Worm (Caenorhabditis elegans) whole organism, L1 larva: ENCODE results near the gene nhr-27.

Experiments used
- C34B4.2 ChIP-seq: sonication (generic microtip); optimal IDR thresholded peaks from 2 replicates; lab custom pipeline; 2017; ENCODE audit warnings: mild to moderate bottlenecking, missing genetic modification characterization, missing compliant biosample characterization
- F16B12.6 ChIP-seq: fragments of 150-350 bp; optimal IDR thresholded peaks from 2 replicates; lab custom pipeline; 2014; ENCODE audit warnings: missing biosample characterization, missing genetic modification characterization
- aha-1 ChIP-seq: fragments of 150-350 bp; optimal IDR thresholded peaks from 2 replicates; lab custom pipeline; 2014; ENCODE audit warnings: missing biosample characterization, missing genetic modification characterization
- aly-2 ChIP-seq: fragments of 150-350 bp; optimal IDR thresholded peaks from 2 replicates; lab custom pipeline; 2014; ENCODE audit warnings: missing biosample characterization, missing genetic modification characterization
- blmp-1 ChIP-seq: fragments of 150-350 bp; optimal IDR thresholded peaks from 2 replicates; lab custom pipeline; 2014; ENCODE audit warnings: missing biosample characterization, missing genetic modification characterization
- ceh-8 ChIP-seq: fragments of 200-800 bp; sonication (Bioruptor generic); optimal IDR thresholded peaks from 2 replicates; lab custom pipeline; 2018; ENCODE audit warnings: mild to moderate bottlenecking, missing genetic modification characterization, moderate library complexity, missing compliant biosample characterization
- ceh-90 ChIP-seq: sonication (generic microtip); optimal IDR thresholded peaks from 2 replicates; lab custom pipeline; 2016; ENCODE audit warnings: missing genetic modification characterization, missing compliant biosample characterization
- ces-1 ChIP-seq: fragments of 150-350 bp; optimal IDR thresholded peaks from 2 replicates; lab custom pipeline; 2014; ENCODE audit warnings: missing biosample characterization, missing genetic modification reagents, missing genetic modification characterization
- dpl-1 ChIP-seq, 3 experiments: fragments of 150-350 bp in 2 of 3; sonication (generic microtip) in 1 of 3; optimal IDR thresholded peaks; 2 replicates each; lab custom pipeline; 2014 to 2017; ENCODE audit warnings: missing biosample characterization in 3 of 3, missing genetic modification characterization in 3 of 3, missing genetic modification reagents in 3 of 3
- efl-1 ChIP-seq, 4 experiments: fragments of 150-350 bp; optimal IDR thresholded peaks in 3 of 4; peaks in 1 of 4; 1 replicate in 1 of 4; 2 replicates in 3 of 4; lab custom pipeline; 2014; ENCODE audit warnings: missing biosample characterization in 2 of 4, missing genetic modification characterization in 2 of 4, missing genetic modification reagents in 2 of 4
- efl-3 ChIP-seq: fragments of 200-800 bp; sonication (Bioruptor generic); optimal IDR thresholded peaks from 2 replicates; lab custom pipeline; 2018; ENCODE audit warnings: mild to moderate bottlenecking, missing genetic modification characterization, missing compliant biosample characterization
- egl-13 ChIP-seq: sonication (generic microtip); optimal IDR thresholded peaks from 2 replicates; lab custom pipeline; 2016; ENCODE audit warnings: missing genotype, missing genetic modification reagents, missing genetic modification characterization, missing compliant biosample characterization
- egl-27 ChIP-seq, 2 experiments: fragments of 150-350 bp in 1 of 2; sonication (generic microtip); optimal IDR thresholded peaks; 3 replicates each; lab custom pipeline; 2017 to 2018; ENCODE audit warnings: missing biosample characterization in 2 of 2, missing genetic modification characterization in 2 of 2, missing genetic modification reagents in 2 of 2
- elt-2 ChIP-seq: sonication (generic microtip); optimal IDR thresholded peaks from 2 replicates; lab custom pipeline; 2016; ENCODE audit warnings: missing genetic modification characterization, mild to moderate bottlenecking, inconsistent platforms, missing compliant biosample characterization, missing genetic modification reagents
- ets-5 ChIP-seq: fragments of 200-800 bp; sonication (Bioruptor generic); IDR thresholded peaks from 2 replicates; pipeline ENCODE4 v1.3.6; 2022; ENCODE audit warnings: missing genetic modification characterization, missing compliant biosample characterization
- fkh-10 ChIP-seq: sonication (generic microtip); optimal IDR thresholded peaks from 2 replicates; lab custom pipeline; 2017; ENCODE audit warnings: missing biosample characterization, missing genetic modification reagents, missing genetic modification characterization
- fkh-4 ChIP-seq: sonication (generic microtip); optimal IDR thresholded peaks from 2 replicates; lab custom pipeline; 2016; ENCODE audit warnings: missing compliant biosample characterization, missing genetic modification characterization, borderline replicate concordance
- fkh-8 ChIP-seq: sonication (generic microtip); optimal IDR thresholded peaks from 2 replicates; lab custom pipeline; 2016; ENCODE audit warnings: mild to moderate bottlenecking, missing genetic modification characterization, missing compliant biosample characterization
- grh-1 ChIP-seq: fragments of 200-800 bp; sonication (Bioruptor generic); IDR thresholded peaks from 2 replicates; pipeline ENCODE4 v1.3.6; 2022; ENCODE audit warnings: missing genetic modification reagents, missing genetic modification characterization, missing compliant biosample characterization
- hlh-17 ChIP-seq: fragments of 200-800 bp; sonication (Bioruptor generic); optimal IDR thresholded peaks from 2 replicates; lab custom pipeline; 2018; ENCODE audit warnings: missing genetic modification characterization, mild to moderate bottlenecking, missing compliant biosample characterization, moderate library complexity, borderline replicate concordance
- hlh-4 ChIP-seq: sonication (generic microtip); optimal IDR thresholded peaks from 2 replicates; lab custom pipeline; 2016; ENCODE audit warnings: mild to moderate bottlenecking, missing genetic modification characterization, missing compliant biosample characterization
- hpl-2 ChIP-seq: fragments of 150-350 bp; optimal IDR thresholded peaks from 2 replicates; lab custom pipeline; 2014; ENCODE audit warnings: missing biosample characterization, missing genetic modification reagents, missing genetic modification characterization
- irx-1 ChIP-seq: sonication (generic microtip); optimal IDR thresholded peaks from 2 replicates; lab custom pipeline; 2016; ENCODE audit warnings: missing genetic modification characterization, missing compliant biosample characterization
- isw-1 ChIP-seq: fragments of 200-800 bp; sonication (Bioruptor generic); IDR thresholded peaks from 2 replicates; pipeline ENCODE4 v1.3.6; 2022; ENCODE audit warnings: missing genetic modification characterization, missing compliant biosample characterization
- lin-15B ChIP-seq: fragments of 150-350 bp; sonication (generic microtip); optimal IDR thresholded peaks from 3 replicates; lab custom pipeline; 2014; ENCODE audit warnings: missing biosample characterization, missing genetic modification characterization
- lin-35 ChIP-seq, 2 experiments: fragments of 150-350 bp; optimal IDR thresholded peaks; 2 replicates each; lab custom pipeline; 2014; ENCODE audit warnings: missing biosample characterization in 2 of 2, missing genetic modification characterization in 2 of 2, missing genetic modification reagents in 2 of 2
- lsy-2 ChIP-seq, 2 experiments: fragments of 150-350 bp; optimal IDR thresholded peaks; 2 replicates each; lab custom pipeline; 2014; ENCODE audit warnings: missing biosample characterization in 2 of 2, missing genetic modification characterization in 2 of 2
- mab-9 ChIP-seq: fragments of 200-800 bp; sonication (Bioruptor generic); IDR thresholded peaks from 2 replicates; pipeline ENCODE4 v1.3.6; 2022; ENCODE audit warnings: missing genetic modification reagents, missing genetic modification characterization, missing compliant biosample characterization
- mef-2 ChIP-seq: fragments of 150-350 bp; optimal IDR thresholded peaks from 2 replicates; lab custom pipeline; 2014; ENCODE audit warnings: missing biosample characterization, missing genetic modification characterization
- mep-1 ChIP-seq: fragments of 150-350 bp; optimal IDR thresholded peaks from 2 replicates; lab custom pipeline; 2014; ENCODE audit warnings: missing biosample characterization, missing genetic modification characterization
- nhr-11 ChIP-seq: fragments of 150-350 bp; optimal IDR thresholded peaks from 2 replicates; lab custom pipeline; 2014; ENCODE audit warnings: missing biosample characterization, missing genetic modification characterization
- nhr-20 ChIP-seq: sonication (generic microtip); optimal IDR thresholded peaks from 2 replicates; lab custom pipeline; 2016; ENCODE audit warnings: mild to moderate bottlenecking, missing genetic modification characterization, missing compliant biosample characterization
- nhr-237 ChIP-seq: fragments of 150-350 bp; optimal IDR thresholded peaks from 2 replicates; lab custom pipeline; 2014; ENCODE audit warnings: missing biosample characterization, missing genetic modification characterization
- nhr-28 ChIP-seq: fragments of 150-350 bp; optimal IDR thresholded peaks from 2 replicates; lab custom pipeline; 2014; ENCODE audit warnings: missing biosample characterization, missing genetic modification characterization
- nhr-71 ChIP-seq: sonication (generic microtip); optimal IDR thresholded peaks from 2 replicates; lab custom pipeline; 2016; ENCODE audit warnings: mild to moderate bottlenecking, missing genetic modification characterization, moderate library complexity, missing compliant biosample characterization
- nhr-77 ChIP-seq: fragments of 150-350 bp; optimal IDR thresholded peaks from 2 replicates; lab custom pipeline; 2014; ENCODE audit warnings: missing biosample characterization, missing genetic modification characterization
- nhr-84 ChIP-seq: sonication (generic microtip); optimal IDR thresholded peaks from 2 replicates; lab custom pipeline; 2017; ENCODE audit warnings: missing biosample characterization, missing genetic modification characterization
- snpc-4 ChIP-seq: fragments of 150-350 bp; optimal IDR thresholded peaks from 2 replicates; lab custom pipeline; 2014; ENCODE audit warnings: missing biosample characterization, missing genetic modification characterization
- sox-4 ChIP-seq: sonication (generic microtip); optimal IDR thresholded peaks from 2 replicates; lab custom pipeline; 2016; ENCODE audit warnings: missing genetic modification characterization, missing compliant biosample characterization
- sptf-1 ChIP-seq: fragments of 150-350 bp; optimal IDR thresholded peaks from 2 replicates; lab custom pipeline; 2014; ENCODE audit warnings: missing biosample characterization, missing genetic modification characterization
- swsn-7 ChIP-seq: sonication (generic microtip); optimal IDR thresholded peaks from 2 replicates; lab custom pipeline; 2016; ENCODE audit warnings: missing genetic modification characterization, missing compliant biosample characterization
- tlp-1 ChIP-seq: fragments of 150-350 bp; optimal IDR thresholded peaks from 2 replicates; lab custom pipeline; 2014; ENCODE audit warnings: missing biosample characterization, missing genetic modification characterization
- unc-30 ChIP-seq: sonication (generic microtip); optimal IDR thresholded peaks from 2 replicates; lab custom pipeline; 2017; ENCODE audit warnings: missing biosample characterization, missing genetic modification characterization
- unc-62 ChIP-seq: fragments of 150-350 bp; optimal IDR thresholded peaks from 2 replicates; lab custom pipeline; 2014; ENCODE audit warnings: missing biosample characterization, missing genetic modification reagents, missing genetic modification characterization
- vab-15 ChIP-seq: sonication (generic microtip); optimal IDR thresholded peaks from 2 replicates; lab custom pipeline; 2017; ENCODE audit warnings: missing genotype, mild to moderate bottlenecking, missing genetic modification characterization, missing compliant biosample characterization
- xbp-1 ChIP-seq: sonication (generic microtip); optimal IDR thresholded peaks from 2 replicates; lab custom pipeline; 2016; ENCODE audit warnings: missing genetic modification characterization, missing compliant biosample characterization
- zag-1 ChIP-seq: fragments of 150-350 bp; optimal IDR thresholded peaks from 2 replicates; lab custom pipeline; 2014; ENCODE audit warnings: missing biosample characterization, missing genetic modification characterization
- zip-4 ChIP-seq: fragments of 200-800 bp; sonication (Bioruptor generic); optimal IDR thresholded peaks from 2 replicates; lab custom pipeline; 2018; ENCODE audit warnings: mild to moderate bottlenecking, missing genetic modification characterization, moderate library complexity, missing compliant biosample characterization
- ztf-11 ChIP-seq, 2 experiments: sonication (generic microtip); optimal IDR thresholded peaks; 2 replicates each; lab custom pipeline; 2016 to 2017; ENCODE audit warnings: missing genetic modification characterization in 2 of 2, missing biosample characterization in 1 of 2, missing compliant biosample characterization in 1 of 2
- ztf-4 ChIP-seq: fragments of 150-350 bp; optimal IDR thresholded peaks from 2 replicates; lab custom pipeline; 2014; ENCODE audit warnings: missing biosample characterization, missing genetic modification characterization

The nhr-27 gene

DNA sequence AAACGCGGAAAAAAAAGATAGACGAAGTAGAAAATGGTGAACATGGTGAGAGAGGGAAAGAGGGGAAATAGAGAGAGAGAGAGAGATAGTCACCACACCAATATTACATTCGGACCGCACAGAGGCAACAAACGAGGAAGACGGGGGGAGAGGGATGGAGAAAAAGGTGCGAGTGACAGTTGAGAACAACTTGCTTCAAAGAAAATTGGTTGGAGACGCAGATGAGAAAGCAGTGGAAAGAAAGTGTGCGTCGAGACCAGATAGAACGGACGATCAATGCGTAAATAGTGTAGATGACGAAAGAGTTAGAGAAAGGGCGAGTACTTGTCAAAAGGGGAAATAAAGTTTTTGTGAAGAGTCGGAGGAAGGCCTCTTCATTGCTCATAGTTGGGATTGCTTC, 137.7 kb downstream of the nhr-27 start (continued):
- TF ChIP-seq mef-2 (tag; lab: Kevin White, UChicago), result peak; percentile 17
- no peak for TF ChIP-seq C34B4.2
- no peak for TF ChIP-seq grh-1 (GFP tag; lab: Robert Waterston, UW)
- no peak for TF ChIP-seq unc-62 (GFP tag; lab: Kevin White, UChicago)
- no peak for TF ChIP-seq tlp-1 (tag; lab: Kevin White, UChicago)
- no peak for TF ChIP-seq ceh-90 (tag; lab: Kevin White, UChicago)
- TF ChIP-seq blmp-1 (tag; lab: Kevin White, UChicago), result peak; percentile 77
- peak; percentile 84 for TF ChIP-seq fkh-10 (GFP tag; lab: Kevin White, UChicago)
- no peak for TF ChIP-seq ets-5 (GFP tag; lab: Robert Waterston, UW)
- no peak for TF ChIP-seq sptf-1 (tag; lab: Kevin White, UChicago)
- peak; percentile 73 for TF ChIP-seq fkh-8 (tag; lab: Kevin White, UChicago)
- TF ChIP-seq aly-2 (tag; lab: Kevin White, UChicago), result no peak
- peak; percentile 57 for TF ChIP-seq isw-1 (GFP tag; lab: Robert Waterston, UW)
- peak; percentile 21 for TF ChIP-seq zip-4 (GFP tag; lab: Kevin White, UChicago)
- TF ChIP-seq snpc-4 (tag; lab: Kevin White, UChicago), result peak; percentile 34
- peak; percentile 69 for TF ChIP-seq ztf-4
- no peak for TF ChIP-seq efl-3 (GFP tag; lab: Kevin White, UChicago)
- TF ChIP-seq egl-27 (tag; optimal IDR thresholded peaks at IDR 0.05; lab: Kevin White, UChicago), result peak; percentile 10 to 78
- TF ChIP-seq ceh-8 (GFP tag; lab: Kevin White, UChicago), result no peak
- no peak for TF ChIP-seq sox-4 (tag; lab: Kevin White, UChicago)
- peak; percentile 92 for TF ChIP-seq mep-1 (tag; lab: Kevin White, UChicago)
- TF ChIP-seq hlh-17, result no peak
- TF ChIP-seq mab-9, result no peak
- peak; percentile 47 to 76 for TF ChIP-seq efl-1 (optimal IDR thresholded peaks at IDR 0.05; lab: Kevin White, UChicago)
- TF ChIP-seq efl-1 (GFP tag; optimal IDR thresholded peaks at IDR 0.05 in 1 of 2; lab: Kevin White, UChicago), result peak in 1 of 2 experiments; percentile 92
- TF ChIP-seq nhr-77, result peak; percentile 60
- TF ChIP-seq elt-2, result peak; percentile 3
- TF ChIP-seq nhr-84 (tag; lab: Kevin White, UChicago), result no peak
- TF ChIP-seq lin-15B (tag; lab: Kevin White, UChicago), result peak; percentile 18
- peak; percentile 81 for TF ChIP-seq nhr-237 (tag; lab: Kevin White, UChicago)
- no peak for TF ChIP-seq nhr-28 (tag; lab: Kevin White, UChicago)
- no peak for TF ChIP-seq aha-1 (tag; lab: Kevin White, UChicago)

DNA sequence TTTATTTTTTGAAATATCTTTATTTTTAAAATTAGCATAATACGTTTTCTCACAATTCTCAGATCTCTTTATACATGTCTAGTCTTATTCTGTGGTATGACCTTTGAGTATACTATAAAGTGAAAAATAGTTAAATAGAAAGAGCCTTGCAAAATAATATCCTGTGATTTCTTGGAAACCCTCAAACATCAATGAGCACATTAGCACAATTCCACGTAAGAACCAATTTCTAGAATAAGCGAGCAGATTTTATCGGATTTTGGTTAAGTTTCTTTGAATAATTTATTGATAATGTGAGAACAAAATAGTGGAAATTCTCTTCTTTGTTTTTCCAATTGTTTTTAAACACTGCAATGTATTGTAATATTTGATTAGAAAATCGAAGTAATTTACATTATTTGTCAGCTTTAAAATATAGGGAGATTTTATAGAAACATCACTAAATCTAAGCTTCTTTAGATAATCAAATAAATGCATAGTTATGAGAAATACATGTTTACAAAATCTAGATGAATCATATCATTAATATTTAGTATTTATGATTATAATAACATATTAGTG, 139.1 kb downstream of the nhr-27 start:
- TF ChIP-seq efl-3 (GFP tag; lab: Kevin White, UChicago) (no peak), ztf-11 (tag; optimal IDR thresholded peaks at IDR 0.05; lab: Kevin White, UChicago) (no peak), nhr-20 (peak; percentile 46), nhr-11 (tag; lab: Kevin White, UChicago) (peak; percentile 43), lsy-2 (tag; optimal IDR thresholded peaks at IDR 0.05; lab: Kevin White, UChicago) (peak in 1 of 2 experiments; percentile 53), swsn-7 (tag; lab: Kevin White, UChicago) (peak; percentile 68), unc-30 (tag; lab: Kevin White, UChicago) (no peak), hlh-4 (peak; percentile 76), mab-9 (no peak), irx-1 (no peak), sox-4 (tag; lab: Kevin White, UChicago) (peak; percentile 46), lin-35 (GFP tag; optimal IDR thresholded peaks at IDR 0.05; lab: Kevin White, UChicago) (no peak), fkh-4 (peak; percentile 27), nhr-84 (tag; lab: Kevin White, UChicago) (no peak), fkh-8 (tag; lab: Kevin White, UChicago) (peak; percentile 80), hpl-2 (GFP tag; lab: Kevin White, UChicago) (no peak), dpl-1 (GFP tag; optimal IDR thresholded peaks at IDR 0.05; lab: Kevin White, UChicago) (no peak), egl-13 (tag; lab: Kevin White, UChicago) (peak; percentile 63), vab-15 (tag; lab: Kevin White, UChicago) (no peak), fkh-10 (GFP tag; lab: Kevin White, UChicago) (no peak), hlh-17 (no peak), F16B12.6 (no peak), ceh-8 (GFP tag; lab: Kevin White, UChicago) (no peak), zag-1 (tag; lab: Kevin White, UChicago) (no peak), xbp-1 (tag; lab: Kevin White, UChicago) (peak; percentile 15), aha-1 (tag; lab: Kevin White, UChicago) (no peak), tlp-1 (tag; lab: Kevin White, UChicago) (no peak), ces-1 (no peak), nhr-71 (tag; lab: Kevin White, UChicago) (peak; percentile 80)
